Worm (Caenorhabditis elegans) whole organism, late embryonic: ENCODE results near the gene Y55F3AM.5.
A peak's percentile ranks its signal among the peaks of the same experiment; 100 is the strongest.

Experiments used
- C08G9.2 ChIP-seq: sonication (generic microtip); optimal IDR thresholded peaks from 2 replicates; lab custom pipeline; 2016; ENCODE audit warnings: mild to moderate bottlenecking, missing genetic modification characterization, moderate library complexity, missing compliant biosample characterization
- C38D4.7 ChIP-seq: fragments of 200-800 bp; sonication (Bioruptor generic); optimal IDR thresholded peaks from 2 replicates; lab custom pipeline; 2018; ENCODE audit warnings: mild to moderate bottlenecking, missing genetic modification characterization, moderate library complexity, missing compliant biosample characterization
- K09A11.1 ChIP-seq: sonication (generic microtip); optimal IDR thresholded peaks from 2 replicates; lab custom pipeline; 2017; ENCODE audit warnings: antibody characterized with exemption, mild to moderate bottlenecking, missing genetic modification characterization, missing compliant biosample characterization; ENCODE audit not compliant: insufficient read depth
- Y22D7AL.16 ChIP-seq: sonication (generic microtip); optimal IDR thresholded peaks from 2 replicates; lab custom pipeline; 2016; ENCODE audit warnings: missing genetic modification characterization, missing compliant biosample characterization
- ahr-1 ChIP-seq: sonication (generic microtip); optimal IDR thresholded peaks from 2 replicates; lab custom pipeline; 2016; ENCODE audit warnings: missing genetic modification characterization, missing compliant biosample characterization
- ceh-14 ChIP-seq: sonication (generic microtip); optimal IDR thresholded peaks from 2 replicates; lab custom pipeline; 2016; ENCODE audit warnings: missing genotype, missing genetic modification characterization, missing compliant biosample characterization
- ceh-18 ChIP-seq: sonication (generic microtip); optimal IDR thresholded peaks from 2 replicates; lab custom pipeline; 2016; ENCODE audit warnings: missing genetic modification characterization, missing compliant biosample characterization
- ceh-30 ChIP-seq: fragments of 150-350 bp; optimal IDR thresholded peaks from 2 replicates; lab custom pipeline; 2014; ENCODE audit warnings: missing biosample characterization, missing genetic modification characterization
- ceh-31 ChIP-seq: sonication (generic microtip); optimal IDR thresholded peaks from 2 replicates; lab custom pipeline; 2016; ENCODE audit warnings: missing genetic modification characterization, missing compliant biosample characterization
- ceh-34 ChIP-seq: sonication (generic microtip); optimal IDR thresholded peaks from 2 replicates; lab custom pipeline; 2016; ENCODE audit warnings: mild to moderate bottlenecking, missing genetic modification characterization, missing compliant biosample characterization
- ceh-45 ChIP-seq: fragments of 200-800 bp; sonication (Bioruptor generic); IDR thresholded peaks from 2 replicates; pipeline ENCODE4 v1.3.6; 2022; ENCODE audit warnings: missing genetic modification reagents, missing genetic modification characterization, missing compliant biosample characterization
- ceh-48 ChIP-seq: sonication (generic microtip); optimal IDR thresholded peaks from 2 replicates; lab custom pipeline; 2016; ENCODE audit warnings: missing genetic modification characterization, inconsistent platforms, missing compliant biosample characterization
- ceh-6 ChIP-seq: fragments of 200-800 bp; sonication (Bioruptor generic); optimal IDR thresholded peaks from 2 replicates; lab custom pipeline; 2018; ENCODE audit warnings: mild to moderate bottlenecking, missing genetic modification characterization, missing compliant biosample characterization
- dmd-4 ChIP-seq: sonication (generic microtip); optimal IDR thresholded peaks from 2 replicates; lab custom pipeline; 2016; ENCODE audit warnings: borderline replicate concordance, missing genetic modification characterization, missing compliant biosample characterization
- elt-2 ChIP-seq: sonication (generic microtip); optimal IDR thresholded peaks from 2 replicates; lab custom pipeline; 2016; ENCODE audit warnings: missing genetic modification reagents, missing genetic modification characterization, missing compliant biosample characterization
- elt-4 ChIP-seq: sonication (generic microtip); optimal IDR thresholded peaks from 2 replicates; lab custom pipeline; 2016; ENCODE audit warnings: missing genetic modification characterization, missing compliant biosample characterization
- eyg-1 ChIP-seq: sonication (generic microtip); optimal IDR thresholded peaks from 2 replicates; lab custom pipeline; 2016; ENCODE audit warnings: missing genotype, missing genetic modification characterization, missing compliant biosample characterization
- fax-1 ChIP-seq: sonication (generic microtip); optimal IDR thresholded peaks from 2 replicates; lab custom pipeline; 2016; ENCODE audit warnings: missing genotype, missing genetic modification characterization, missing compliant biosample characterization
- fkh-10 ChIP-seq: fragments of 150-350 bp; optimal IDR thresholded peaks from 2 replicates; lab custom pipeline; 2014; ENCODE audit warnings: missing biosample characterization, missing genetic modification reagents, missing genetic modification characterization
- fkh-6 ChIP-seq: sonication (generic microtip); optimal IDR thresholded peaks from 2 replicates; lab custom pipeline; 2016; ENCODE audit warnings: missing genetic modification characterization, missing compliant biosample characterization
- gmeb-2 ChIP-seq: sonication (generic microtip); optimal IDR thresholded peaks from 2 replicates; lab custom pipeline; 2016; ENCODE audit warnings: missing genetic modification characterization, inconsistent platforms, missing compliant biosample characterization
- hlh-6 ChIP-seq: sonication (generic microtip); optimal IDR thresholded peaks from 2 replicates; lab custom pipeline; 2016; ENCODE audit warnings: missing genotype, missing genetic modification characterization, missing compliant biosample characterization
- hlh-8 ChIP-seq: sonication (generic microtip); optimal IDR thresholded peaks from 2 replicates; lab custom pipeline; 2016; ENCODE audit warnings: missing genotype, missing genetic modification characterization, missing compliant biosample characterization
- lin-11 ChIP-seq: fragments of 200-800 bp; sonication (Bioruptor generic); optimal IDR thresholded peaks from 2 replicates; lab custom pipeline; 2018; ENCODE audit warnings: mild to moderate bottlenecking, missing genetic modification characterization, missing compliant biosample characterization
- mec-3 ChIP-seq: sonication (generic microtip); optimal IDR thresholded peaks from 2 replicates; lab custom pipeline; 2016; ENCODE audit warnings: borderline replicate concordance, missing genetic modification characterization, missing compliant biosample characterization
- npax-4 ChIP-seq: sonication (generic microtip); optimal IDR thresholded peaks from 2 replicates; lab custom pipeline; 2016; ENCODE audit warnings: missing genetic modification characterization, missing compliant biosample characterization
- pha-4 ChIP-seq: fragments of 150-350 bp; optimal IDR thresholded peaks from 2 replicates; lab custom pipeline; 2018; ENCODE audit warnings: missing biosample characterization, missing genetic modification reagents, missing genetic modification characterization
- ref-2 ChIP-seq: sonication (generic microtip); optimal IDR thresholded peaks from 2 replicates; lab custom pipeline; 2016; ENCODE audit warnings: missing genetic modification characterization, missing compliant biosample characterization
- rnt-1 ChIP-seq: sonication (generic microtip); optimal IDR thresholded peaks from 2 replicates; lab custom pipeline; 2016; ENCODE audit warnings: missing genetic modification characterization, missing compliant biosample characterization
- sox-2 ChIP-seq: fragments of 200-800 bp; sonication (Bioruptor generic); IDR thresholded peaks from 2 replicates; pipeline ENCODE4 v1.3.6; 2022; ENCODE audit warnings: missing genetic modification reagents, missing genetic modification characterization, missing compliant biosample characterization
- sox-4 ChIP-seq: sonication (generic microtip); optimal IDR thresholded peaks from 2 replicates; lab custom pipeline; 2017; ENCODE audit warnings: mild to moderate bottlenecking, missing genetic modification characterization, inconsistent platforms, missing compliant biosample characterization
- syd-9 ChIP-seq: sonication (generic microtip); optimal IDR thresholded peaks from 2 replicates; lab custom pipeline; 2016; ENCODE audit warnings: mild to moderate bottlenecking, missing genetic modification characterization, moderate library complexity, missing compliant biosample characterization
- unc-42 ChIP-seq: sonication (generic microtip); optimal IDR thresholded peaks from 2 replicates; lab custom pipeline; 2016; ENCODE audit warnings: missing genotype, missing genetic modification characterization, missing compliant biosample characterization
- unc-55 ChIP-seq: sonication (generic microtip); optimal IDR thresholded peaks from 2 replicates; lab custom pipeline; 2017; ENCODE audit warnings: missing biosample characterization, missing genetic modification reagents, missing genetic modification characterization

Gene Y55F3AM.5

ce11 chrIV:1019801-1020200 is 20.8 kb downstream of the Y55F3AM.5 start:
- TF ChIP-seq eyg-1 (tag; lab: Kevin White, UChicago) (no peak), ceh-45 (no peak), ceh-31 (tag; lab: Kevin White, UChicago) (peak; percentile 9), fkh-10 (GFP tag; lab: Kevin White, UChicago) (no peak), ref-2 (tag; lab: Kevin White, UChicago) (peak; percentile 23), mec-3 (tag; lab: Kevin White, UChicago) (no peak), unc-42 (tag; lab: Kevin White, UChicago) (no peak), ceh-48 (tag; lab: Kevin White, UChicago) (no peak), lin-11 (no peak), syd-9 (no peak), unc-55 (no peak), fkh-6 (tag; lab: Kevin White, UChicago) (no peak), npax-4 (no peak)
- TF ChIP-seq, all 69 proteins: peak for 2

- TF ChIP-seq ceh-45 (no peak), sox-4 (tag; lab: Kevin White, UChicago) (no peak), elt-4 (tag; lab: Kevin White, UChicago) (no peak), C08G9.2 (no peak), ceh-18 (tag; lab: Kevin White, UChicago) (no peak), ahr-1 (tag; lab: Kevin White, UChicago) (no peak), fax-1 (no peak), ref-2 (tag; lab: Kevin White, UChicago) (no peak), mec-3 (tag; lab: Kevin White, UChicago) (no peak), ceh-14 (tag; lab: Kevin White, UChicago) (no peak), dmd-4 (tag; lab: Kevin White, UChicago) (no peak), ceh-30 (tag; lab: Kevin White, UChicago) (no peak)
Observed at ce11 chrIV:1029939-1030338, 30.9 kb downstream of the Y55F3AM.5 start, which contains the start of gene abhd-14. Gene abhd-14, minus strand, starts transcription at chrIV:1030039.

- TF ChIP-seq ceh-48 (tag; lab: Kevin White, UChicago) (no peak), fkh-6 (tag; lab: Kevin White, UChicago) (no peak), C38D4.7 (no peak), elt-2 (peak; percentile 45), K09A11.1 (tag; lab: Kevin White, UChicago) (no peak)
Observed at ce11 chrIV:1035108-1035507, 36.1 kb downstream of the Y55F3AM.5 start.

- TF ChIP-seq ceh-6, result no peak
- TF ChIP-seq ceh-18 (tag; lab: Kevin White, UChicago), result no peak
- TF ChIP-seq eyg-1 (tag; lab: Kevin White, UChicago), result no peak
- TF ChIP-seq rnt-1, result no peak
- TF ChIP-seq syd-9, result no peak
- TF ChIP-seq mec-3 (tag; lab: Kevin White, UChicago), result no peak
- TF ChIP-seq C38D4.7, result no peak
- TF ChIP-seq ahr-1 (tag; lab: Kevin White, UChicago), result no peak
- no peak for TF ChIP-seq fax-1
- TF ChIP-seq elt-4 (tag; lab: Kevin White, UChicago), result no peak
- TF ChIP-seq fkh-6 (tag; lab: Kevin White, UChicago), result no peak
- TF ChIP-seq lin-11, result no peak
- TF ChIP-seq ceh-34 (tag; lab: Kevin White, UChicago), result no peak
- TF ChIP-seq gmeb-2 (tag; lab: Kevin White, UChicago), result no peak
- no peak for TF ChIP-seq sox-2
- TF ChIP-seq hlh-8 (tag; lab: Kevin White, UChicago), result no peak
- TF ChIP-seq pha-4 (tag; lab: Kevin White, UChicago), result no peak
- no peak for TF ChIP-seq hlh-6 (tag; lab: Kevin White, UChicago)
- no peak for TF ChIP-seq Y22D7AL.16
Observed at ce11 chrIV:1038516-1038915, 39.5 kb downstream of the Y55F3AM.5 start.

- TF ChIP-seq pha-4 (tag; lab: Kevin White, UChicago) (no peak), dmd-4 (tag; lab: Kevin White, UChicago) (no peak)
Observed at ce11 chrIV:1040537-1040936, 41.5 kb downstream of the Y55F3AM.5 start.
